Fruit fly (Drosophila melanogaster): Measurements from ENCODE around the gene Ku80.
A peak's percentile ranks its signal among the peaks of the same experiment; 100 is the strongest.

Ku80 gene

dm6 chr2L:15761409-15762407 lies 9.3 kb downstream of the Ku80 start (continued):
- TF ChIP-seq brk (GFP tag; optimal IDR thresholded peaks at IDR 0.05) (no peak), dl (GFP tag; optimal IDR thresholded peaks at IDR 0.05; ENCODE audit: insufficient read depth in 1 of 2, partially characterized antibody in 2 of 2) (no peak), Myc (optimal IDR thresholded peaks at IDR 0.05) (no peak), fru (GFP tag; optimal IDR thresholded peaks at IDR 0.05) (peak; percentile 67), woc (GFP tag; optimal IDR thresholded peaks at IDR 0.05) (peak; percentile 79), jim (GFP tag; optimal IDR thresholded peaks at IDR 0.05) (no peak), sage (GFP tag; optimal IDR thresholded peaks at IDR 0.05) (peak; percentile 66), CrebA (GFP tag; optimal IDR thresholded peaks at IDR 0.05; ENCODE audit: borderline replicate concordance) (no peak), lola (GFP tag; optimal IDR thresholded peaks at IDR 0.05) (no peak), Hr83 (GFP tag; optimal IDR thresholded peaks at IDR 0.05; ENCODE audit: poor library complexity, severe bottlenecking) (peak; percentile 66)

DNA sequence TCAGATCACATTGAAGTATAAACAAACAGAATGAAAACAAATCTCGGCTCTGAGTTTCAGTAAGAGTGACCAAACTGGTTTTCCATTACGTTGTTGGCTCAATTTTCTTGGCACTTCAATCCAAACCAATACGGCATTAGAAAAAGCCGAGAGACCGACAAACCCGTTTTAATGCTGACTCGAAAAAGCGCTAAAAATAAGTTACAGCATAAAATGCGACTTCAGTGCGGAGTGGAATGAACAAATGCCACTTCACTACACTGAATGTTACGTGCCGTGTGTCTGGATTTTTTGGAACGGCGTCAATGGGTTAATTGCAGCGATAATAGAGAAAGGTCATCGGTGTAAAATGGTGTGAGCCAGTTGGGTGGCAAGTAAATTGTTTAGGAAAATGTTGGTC lies 10.3 kb downstream of the Ku80 start:
- TF ChIP-seq Hr83 (GFP tag; optimal IDR thresholded peaks at IDR 0.05; ENCODE audit: poor library complexity, severe bottlenecking) = no peak
- no peak for TF ChIP-seq Dif (GFP tag; optimal IDR thresholded peaks at IDR 0.05; ENCODE audit: partially characterized antibody)
- no peak for TF ChIP-seq rgr (GFP tag; optimal IDR thresholded peaks at IDR 0.05)
- TF ChIP-seq GATAd (GFP tag; optimal IDR thresholded peaks at IDR 0.05) = no peak
- no peak for TF ChIP-seq foxo (GFP tag; optimal IDR thresholded peaks at IDR 0.05)
- TF ChIP-seq Jra (GFP tag; optimal IDR thresholded peaks at IDR 0.05) = no peak
- TF ChIP-seq Rel (GFP tag; optimal IDR thresholded peaks at IDR 0.05) = no peak
- TF ChIP-seq Rel (tag; optimal IDR thresholded peaks at IDR 0.05) = no peak
- TF ChIP-seq Mio (GFP tag; optimal IDR thresholded peaks at IDR 0.05) = no peak

dm6 chr2L:15752096-15752495 lies 18.9 kb downstream of the Ku80 start, which contains the start of gene Mtr4:
Gene Mtr4 (plus strand): TSS chr2L:15752263.
- TF ChIP-seq Mio (GFP tag; optimal IDR thresholded peaks at IDR 0.05) (no peak), sv (GFP tag; optimal IDR thresholded peaks at IDR 0.05) (no peak), OdsH (GFP tag; optimal IDR thresholded peaks at IDR 0.05) (no peak), Dfd (GFP tag; optimal IDR thresholded peaks at IDR 0.05) (no peak)

DNA sequence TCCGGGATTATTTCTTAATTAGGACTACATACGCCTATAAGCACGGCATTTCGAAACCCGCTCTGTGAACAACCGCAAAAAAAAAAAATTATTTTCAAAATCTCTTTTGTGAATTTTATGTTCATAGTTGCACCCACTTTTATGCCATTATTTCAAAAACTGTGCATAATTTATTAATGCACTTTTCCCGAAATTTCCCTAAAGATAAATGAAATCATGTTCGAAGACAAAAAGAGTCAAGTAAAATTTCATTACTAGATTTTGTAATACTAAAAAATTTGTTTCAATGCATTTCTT lies 19.8 kb downstream of the Ku80 start:
- TF ChIP-seq foxo (GFP tag; optimal IDR thresholded peaks at IDR 0.05) (no peak), h (GFP tag; optimal IDR thresholded peaks at IDR 0.05) (no peak), woc (GFP tag; optimal IDR thresholded peaks at IDR 0.05) (peak; percentile 18), Hr83 (GFP tag; optimal IDR thresholded peaks at IDR 0.05; ENCODE audit: poor library complexity, severe bottlenecking) (no peak), Dfd (GFP tag; optimal IDR thresholded peaks at IDR 0.05) (no peak), dl (GFP tag; optimal IDR thresholded peaks at IDR 0.05; ENCODE audit: insufficient read depth in 1 of 2, partially characterized antibody in 2 of 2) (no peak), Jra (GFP tag; optimal IDR thresholded peaks at IDR 0.05) (no peak), dsf (GFP tag; optimal IDR thresholded peaks at IDR 0.05; ENCODE audit: borderline replicate concordance) (no peak), ey (GFP tag; optimal IDR thresholded peaks at IDR 0.05) (no peak)

- TF ChIP-seq dl (GFP tag; optimal IDR thresholded peaks at IDR 0.05; ENCODE audit: insufficient read depth in 1 of 2, partially characterized antibody in 2 of 2) (no peak), sv (GFP tag; optimal IDR thresholded peaks at IDR 0.05) (peak; percentile 46), woc (GFP tag; optimal IDR thresholded peaks at IDR 0.05) (peak; percentile 36), brk (GFP tag; optimal IDR thresholded peaks at IDR 0.05) (no peak), Dfd (GFP tag; optimal IDR thresholded peaks at IDR 0.05) (no peak), dmrt93B (GFP tag; optimal IDR thresholded peaks at IDR 0.05) (no peak), foxo (GFP tag; optimal IDR thresholded peaks at IDR 0.05) (no peak), ey (GFP tag; optimal IDR thresholded peaks at IDR 0.05) (peak; percentile 6), dsf (GFP tag; optimal IDR thresholded peaks at IDR 0.05; ENCODE audit: borderline replicate concordance) (no peak), h (GFP tag; optimal IDR thresholded peaks at IDR 0.05) (no peak), Dif (GFP tag; optimal IDR thresholded peaks at IDR 0.05; ENCODE audit: partially characterized antibody) (no peak), psq (GFP tag; optimal IDR thresholded peaks at IDR 0.05) (no peak), OdsH (GFP tag; optimal IDR thresholded peaks at IDR 0.05) (no peak), Sp1 (GFP tag; optimal IDR thresholded peaks at IDR 0.05) (no peak), jim (GFP tag; optimal IDR thresholded peaks at IDR 0.05) (no peak), CrebA (GFP tag; optimal IDR thresholded peaks at IDR 0.05; ENCODE audit: borderline replicate concordance) (no peak), Myc (optimal IDR thresholded peaks at IDR 0.05) (peak; percentile 32), Hnf4 (GFP tag; optimal IDR thresholded peaks at IDR 0.05) (no peak)
Measured at dm6 chr2L:15750523-15751258, 20.3 kb downstream of the Ku80 start, which contains the start of gene ND-B17. Gene ND-B17 (minus strand): TSS chr2L:15751078.
